Fruit fly (Drosophila melanogaster): ENCODE data around the gene AhcyL1.

AhcyL1 gene

dm6 chr3L:2796242-2796641, 24.1 kb upstream of the AhcyL1 start:
- no peak for TF ChIP-seq achi (GFP tag; optimal IDR thresholded peaks at IDR 0.05)
- TF ChIP-seq dsx (GFP tag; optimal IDR thresholded peaks at IDR 0.05; ENCODE audit: poor library complexity, severe bottlenecking) = peak; percentile 8
- peak; percentile 39; the same call in 1 of the 3 replicates for TF ChIP-seq CG8119 (GFP tag; IDR thresholded peaks at IDR 0.05)
- TF ChIP-seq CG3919 (GFP tag; optimal IDR thresholded peaks at IDR 0.05) = peak; percentile 73

DNA sequence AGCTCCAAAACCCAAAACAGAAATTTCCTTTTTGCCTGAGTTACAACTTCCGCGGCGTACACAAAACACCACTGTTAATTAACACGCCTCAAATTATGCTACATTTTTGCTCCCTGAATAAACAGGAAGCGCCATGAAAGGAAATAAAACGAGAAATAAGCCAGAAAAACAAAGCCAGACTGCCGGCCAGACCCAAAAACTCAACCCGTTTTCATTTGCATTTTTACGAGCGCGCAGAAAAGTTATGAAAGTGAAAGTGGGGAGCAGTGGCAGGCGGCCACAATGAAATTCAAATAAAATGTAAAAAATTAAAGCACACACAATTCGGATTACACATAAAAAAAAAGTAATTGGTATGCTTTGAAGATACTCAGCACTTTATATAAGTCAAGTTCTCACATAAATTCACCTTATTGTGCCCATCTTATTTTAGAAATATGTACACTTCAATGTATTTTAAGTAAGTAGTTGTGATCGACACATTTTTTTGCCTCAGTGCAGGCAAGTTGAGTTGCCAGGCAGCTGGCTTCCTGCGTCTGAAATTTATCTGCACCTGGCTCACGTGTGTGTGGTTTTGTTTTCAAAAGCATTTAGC, 23.3 kb upstream of the AhcyL1 start:
- TF ChIP-seq CG6792 (GFP tag; optimal IDR thresholded peaks at IDR 0.05) (peak; percentile 38), CG8119 (GFP tag; IDR thresholded peaks at IDR 0.05) (peak; percentile 88), CG8319 (GFP tag; optimal IDR thresholded peaks at IDR 0.05) (no peak), Gug (GFP tag; IDR thresholded peaks at IDR 0.05) (peak; percentile 79), Lpt (GFP tag; optimal IDR thresholded peaks at IDR 0.05) (no peak), CG16779 (tag; optimal IDR thresholded peaks at IDR 0.05) (no peak), CG6854 (GFP tag; optimal IDR thresholded peaks at IDR 0.05) (peak; percentile 71), Sox102F (GFP tag; optimal IDR thresholded peaks at IDR 0.05) (peak; percentile 35), fd59A (GFP tag; optimal IDR thresholded peaks at IDR 0.05) (no peak), pdm3 (GFP tag; optimal IDR thresholded peaks at IDR 0.05) (peak; percentile 71), Ets21C (GFP tag; optimal IDR thresholded peaks at IDR 0.05) (peak; percentile 41), Sox14 (GFP tag; optimal IDR thresholded peaks at IDR 0.05) (peak; percentile 43), CG34406 (GFP tag; optimal IDR thresholded peaks at IDR 0.05) (peak; percentile 26), CG8632 (GFP tag; optimal IDR thresholded peaks at IDR 0.05) (peak; percentile 39), OdsH (GFP tag; optimal IDR thresholded peaks at IDR 0.05) (peak; percentile 69), svp (GFP tag) (no peak), lz (GFP tag; optimal IDR thresholded peaks at IDR 0.05) (peak; percentile 51), CG4318 (GFP tag; optimal IDR thresholded peaks at IDR 0.05) (no peak), eg (GFP tag; IDR thresholded peaks at IDR 0.05) (peak; percentile 55), vri (GFP tag; optimal IDR thresholded peaks at IDR 0.05) (no peak), topi (GFP tag; optimal IDR thresholded peaks at IDR 0.05) (peak; percentile 19), dsx (GFP tag; optimal IDR thresholded peaks at IDR 0.05; ENCODE audit: poor library complexity, severe bottlenecking) (no peak), CG7368 (GFP tag; optimal IDR thresholded peaks at IDR 0.05) (no peak), CG3919 (GFP tag; optimal IDR thresholded peaks at IDR 0.05) (peak; percentile 29), Blimp-1 (GFP tag; optimal IDR thresholded peaks at IDR 0.05) (peak; percentile 82), CG11294 (GFP tag; IDR thresholded peaks at IDR 0.05) (peak; percentile 70), CG11902 (GFP tag; optimal IDR thresholded peaks at IDR 0.05) (no peak), salr (GFP tag; optimal IDR thresholded peaks at IDR 0.05) (no peak), Eip78C (GFP tag) (peak; percentile 80), Smox (GFP tag; optimal IDR thresholded peaks at IDR 0.05) (peak; percentile 69), Met (GFP tag; optimal IDR thresholded peaks at IDR 0.05) (peak; percentile 47), fd85E (GFP tag; optimal IDR thresholded peaks at IDR 0.05) (no peak), CG11762 (GFP tag; optimal IDR thresholded peaks at IDR 0.05; ENCODE audit: insufficient read depth) (no peak), spab (GFP tag; optimal IDR thresholded peaks at IDR 0.05) (no peak), CG15336 (GFP tag; IDR thresholded peaks at IDR 0.05) (peak; percentile 89), CG32006 (GFP tag; optimal IDR thresholded peaks at IDR 0.05) (peak; percentile 28), Hr4 (GFP tag; optimal IDR thresholded peaks at IDR 0.05) (peak; percentile 88), Hr39 (GFP tag; optimal IDR thresholded peaks at IDR 0.05) (peak; percentile 67), cyc (GFP tag; optimal IDR thresholded peaks at IDR 0.05) (no peak), Eip93F (GFP tag; optimal IDR thresholded peaks at IDR 0.05) (no peak), achi (GFP tag; optimal IDR thresholded peaks at IDR 0.05) (no peak), CG10669 (GFP tag; optimal IDR thresholded peaks at IDR 0.05) (no peak), esn (GFP tag; optimal IDR thresholded peaks at IDR 0.05) (peak; percentile 72), CG10631 (GFP tag; optimal IDR thresholded peaks at IDR 0.05) (no peak), CG6808 (GFP tag; optimal IDR thresholded peaks at IDR 0.05) (no peak), ss (GFP tag; optimal IDR thresholded peaks at IDR 0.05) (no peak), fkh (GFP tag; optimal IDR thresholded peaks at IDR 0.05) (no peak), CG31627 (GFP tag; optimal IDR thresholded peaks at IDR 0.05) (peak; percentile 70), net (GFP tag; optimal IDR thresholded peaks at IDR 0.05) (peak; percentile 78)

Measured in whole organism, prepupa.